Fruit fly (Drosophila melanogaster): ENCODE results near the gene Nprl2.
A peak's percentile ranks its signal among the peaks of the same experiment; 100 is the strongest.

Gene Nprl2

DNA sequence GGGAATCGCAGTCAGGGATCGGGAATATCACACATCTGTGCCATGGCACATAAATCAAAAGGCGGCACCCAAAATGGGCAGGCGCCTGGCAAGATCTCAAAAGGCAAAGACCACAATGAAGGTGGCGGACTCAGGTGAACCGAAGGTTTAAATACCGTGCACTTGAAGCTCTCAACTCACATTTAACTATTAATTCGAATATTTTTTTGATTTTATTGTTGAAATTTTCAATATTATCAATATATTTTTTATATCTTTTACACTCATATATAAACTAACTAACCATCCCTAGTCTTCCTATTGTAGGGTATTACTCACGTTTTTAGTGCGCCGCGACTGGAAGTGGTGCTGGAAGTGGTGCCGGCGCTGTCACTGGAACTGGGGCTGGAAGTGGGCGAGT lies 35.2 kb downstream of the Nprl2 start (continued):
- TF ChIP-seq CG14710 (tag; optimal IDR thresholded peaks at IDR 0.05) (peak; percentile 25), D19A (tag; optimal IDR thresholded peaks at IDR 0.05) (peak; percentile 37), ranshi (GFP tag; IDR thresholded peaks at IDR 0.05) (peak; percentile 16; the same call in 1 of the 2 replicates), tll (GFP tag; optimal IDR thresholded peaks at IDR 0.05) (no peak), Hr39 (optimal IDR thresholded peaks at IDR 0.05) (no peak), ci (GFP tag; IDR thresholded peaks at IDR 0.05) (0 out of 3 replicates have a peak, but pooled peaks have one; percentile 33), dmrt99B (tag; optimal IDR thresholded peaks at IDR 0.05) (peak; percentile 39), E2f2 (GFP tag; IDR thresholded peaks at IDR 0.05) (0 out of 2 replicates have a peak, but pooled peaks have one; percentile 17), sens-2 (GFP tag; IDR thresholded peaks at IDR 0.05) (no peak), tgo (GFP tag; IDR thresholded peaks at IDR 0.05) (0 out of 3 replicates have a peak, but pooled peaks have one; percentile 20), CG8944 (GFP tag; optimal IDR thresholded peaks at IDR 0.05) (no peak), row (GFP tag; IDR thresholded peaks at IDR 0.05) (peak; percentile 45; the same call in 2 of the 3 replicates), CG6254 (GFP tag; optimal IDR thresholded peaks at IDR 0.05) (peak; percentile 18), Xrp1 (GFP tag; IDR thresholded peaks at IDR 0.05) (peak; percentile 34; the same call in 1 of the 2 replicates), CG17186 (GFP tag; optimal IDR thresholded peaks at IDR 0.05) (no peak), disco-r (GFP tag; optimal IDR thresholded peaks at IDR 0.05) (no peak), CG11398 (GFP tag; optimal IDR thresholded peaks at IDR 0.05) (no peak), CG32772 (GFP tag; IDR thresholded peaks at IDR 0.05) (0 out of 2 replicates have a peak, but pooled peaks have one; percentile 17), phol (tag; optimal IDR thresholded peaks at IDR 0.05) (peak; percentile 40), fd96Cb (tag; optimal IDR thresholded peaks at IDR 0.05) (peak; percentile 28), CG18262 (tag; optimal IDR thresholded peaks at IDR 0.05) (peak; percentile 6), Nf-YB (GFP tag; optimal IDR thresholded peaks at IDR 0.05) (no peak), Fer1 (GFP tag; optimal IDR thresholded peaks at IDR 0.05) (no peak), CG11504 (tag; optimal IDR thresholded peaks at IDR 0.05) (peak; percentile 37), bsh (GFP tag; optimal IDR thresholded peaks at IDR 0.05) (peak in 1 of 2 experiments; percentile 35), nmo (GFP tag; optimal IDR thresholded peaks at IDR 0.05) (peak; percentile 1), fd64A (GFP tag; optimal IDR thresholded peaks at IDR 0.05) (no peak), CG14014 (GFP tag; IDR thresholded peaks at IDR 0.05) (no peak), CG12659 (GFP tag; optimal IDR thresholded peaks at IDR 0.05) (no peak), D (optimal IDR thresholded peaks at IDR 0.05) (no peak), D (GFP tag; optimal IDR thresholded peaks at IDR 0.05) (peak; percentile 5), fd3F (GFP tag; optimal IDR thresholded peaks at IDR 0.05) (no peak), mld (GFP tag; IDR thresholded peaks at IDR 0.05; ENCODE audit: partially characterized antibody) (no peak), vvl (GFP tag; IDR thresholded peaks at IDR 0.05) (no peak), sens (GFP tag) (peak; percentile 14), prd (optimal IDR thresholded peaks at IDR 0.05) (no peak), prd (GFP tag; IDR thresholded peaks at IDR 0.05) (peak; percentile 24; the same call in 1 of the 3 replicates), CG10267 (tag; optimal IDR thresholded peaks at IDR 0.05) (peak; percentile 8), CG4820 (GFP tag; optimal IDR thresholded peaks at IDR 0.05) (peak; percentile 1), onecut (GFP tag; IDR thresholded peaks at IDR 0.05) (no peak)

- TF ChIP-seq Pdp1 (GFP tag; optimal IDR thresholded peaks at IDR 0.05) (peak in 1 of 2 experiments; percentile 68), Med (GFP tag) (peak; percentile 59), CTCF (GFP tag; optimal IDR thresholded peaks at IDR 0.05) (peak; percentile 91), CG10979 (tag; optimal IDR thresholded peaks at IDR 0.05) (peak; percentile 99), sens (GFP tag) (peak; percentile 21), gce (GFP tag; IDR thresholded peaks at IDR 0.05) (no peak), her (GFP tag; optimal IDR thresholded peaks at IDR 0.05) (no peak)
These were observed 37.6 kb downstream of the Nprl2 start for dm6 chrX:16846575-16846974.
